Fruit fly (Drosophila melanogaster) whole organism, wandering third instar larva: Measurements from ENCODE around the gene Arf1.

ENCODE experiments used
- Abd-B ChIP-seq: fragments of >200 bp; optimal IDR thresholded peaks from 2 replicates; lab custom pipeline; 2017; ENCODE audit warnings: missing biosample characterization, missing genetic modification characterization
- CG32264 ChIP-seq: fragments of 200-800 bp; sonication (Bioruptor generic); optimal IDR thresholded peaks from 2 replicates; lab custom pipeline; 2016; ENCODE audit warnings: missing biosample characterization, missing genetic modification characterization
- CG9705 ChIP-seq: fragments of 200-800 bp; sonication (Bioruptor generic); optimal IDR thresholded peaks from 2 replicates; lab custom pipeline; 2018; ENCODE audit warnings: missing biosample characterization, mild to moderate bottlenecking, missing genetic modification characterization
- CrebA ChIP-seq: fragments of 200-800 bp; sonication (Bioruptor generic); optimal IDR thresholded peaks from 2 replicates; lab custom pipeline; 2016; ENCODE audit warnings: missing biosample characterization, mild to moderate bottlenecking, missing genetic modification characterization, borderline replicate concordance
- Dif ChIP-seq: fragments of 200-275, 200-300 bp; sonication (Bioruptor generic); optimal IDR thresholded peaks from 2 replicates; lab custom pipeline; 2018; ENCODE audit warnings: missing biosample characterization, missing genetic modification characterization; ENCODE audit not compliant: partially characterized antibody
- GATAd ChIP-seq: sonication (Bioruptor generic); optimal IDR thresholded peaks from 2 replicates; lab custom pipeline; 2016; ENCODE audit warnings: missing biosample characterization, missing genetic modification characterization
- HLH106 ChIP-seq: fragments of 200-800 bp; optimal IDR thresholded peaks from 3 replicates; lab custom pipeline; 2019; ENCODE audit warnings: missing biosample characterization, mild to moderate bottlenecking, missing genetic modification characterization, moderate library complexity
- Hnf4 ChIP-seq: fragments of 200-800 bp; sonication (Bioruptor generic); optimal IDR thresholded peaks from 2 replicates; lab custom pipeline; 2016; ENCODE audit warnings: missing biosample characterization, mild to moderate bottlenecking, missing genetic modification characterization
- Hr78 ChIP-seq: fragments of >200 bp; optimal IDR thresholded peaks from 2 replicates; lab custom pipeline; 2017; ENCODE audit warnings: missing biosample characterization, missing genetic modification characterization
- Hr83 ChIP-seq: fragments of 200-300 bp; sonication (Bioruptor generic); optimal IDR thresholded peaks from 2 replicates; lab custom pipeline; 2016; ENCODE audit warnings: missing biosample characterization, mild to moderate bottlenecking, missing genetic modification characterization, moderate library complexity; ENCODE audit not compliant: poor library complexity, severe bottlenecking
- Jra ChIP-seq: sonication (Bioruptor generic); optimal IDR thresholded peaks from 2 replicates; lab custom pipeline; 2016; ENCODE audit warnings: missing biosample characterization, missing genetic modification characterization
- Mio ChIP-seq: sonication (Bioruptor generic); optimal IDR thresholded peaks from 2 replicates; lab custom pipeline; 2016; ENCODE audit warnings: missing biosample characterization, missing genetic modification characterization
- Myc ChIP-seq: fragments of >200 bp; optimal IDR thresholded peaks from 2 replicates; lab custom pipeline; 2017
- N ChIP-seq: fragments of >200 bp; optimal IDR thresholded peaks from 2 replicates; lab custom pipeline; 2018; ENCODE audit warnings: missing biosample characterization, missing external identifiers, missing genetic modification characterization
- OdsH ChIP-seq: fragments of 200-800 bp; sonication (Bioruptor generic); optimal IDR thresholded peaks from 2 replicates; lab custom pipeline; 2016; ENCODE audit warnings: missing biosample characterization, mild to moderate bottlenecking, missing genetic modification characterization
- Rel ChIP-seq, 2 experiments: fragments of 200-800 bp; sonication (Bioruptor generic) in 1 of 2; optimal IDR thresholded peaks; 2 replicates in 1 of 2; 3 replicates in 1 of 2; lab custom pipeline; 2016 to 2019; ENCODE audit warnings: mild to moderate bottlenecking in 2 of 2, missing biosample characterization in 2 of 2, missing genetic modification characterization in 2 of 2, moderate library complexity in 1 of 2
- Sp1 ChIP-seq: fragments of 200-800 bp; sonication (Bioruptor generic); optimal IDR thresholded peaks from 3 replicates; lab custom pipeline; 2019; ENCODE audit warnings: missing biosample characterization, mild to moderate bottlenecking, missing genetic modification characterization, moderate library complexity
- Vsx2 ChIP-seq: fragments of 200-300, 225-300 bp; sonication (Bioruptor generic); optimal IDR thresholded peaks from 2 replicates; lab custom pipeline; 2018; ENCODE audit warnings: missing biosample characterization, missing genetic modification characterization; ENCODE audit not compliant: partially characterized antibody
- br ChIP-seq: fragments of 200-800 bp; sonication (Bioruptor generic); optimal IDR thresholded peaks from 2 replicates; lab custom pipeline; 2016; ENCODE audit warnings: missing biosample characterization, missing genetic modification characterization
- dl ChIP-seq, 2 experiments: fragments of 175-275, 200-275 bp in 1 of 2; fragments of 200-275 bp in 1 of 2; sonication (Bioruptor generic); optimal IDR thresholded peaks; lab custom pipeline; 2018; ENCODE audit warnings: mild to moderate bottlenecking in 2 of 2, missing biosample characterization in 2 of 2, missing genetic modification characterization in 2 of 2, moderate library complexity in 2 of 2; ENCODE audit not compliant: partially characterized antibody in 2 of 2, insufficient read depth in 1 of 2
- dmrt93B ChIP-seq: fragments of 200-800 bp; sonication (Bioruptor generic); optimal IDR thresholded peaks from 2 replicates; lab custom pipeline; 2018; ENCODE audit warnings: missing biosample characterization, mild to moderate bottlenecking, missing genetic modification characterization
- dsf ChIP-seq: sonication (Bioruptor generic); optimal IDR thresholded peaks from 2 replicates; lab custom pipeline; 2016; ENCODE audit warnings: missing biosample characterization, missing genetic modification characterization, borderline replicate concordance
- ey ChIP-seq: fragments of 200-800 bp; sonication (Bioruptor generic); optimal IDR thresholded peaks from 2 replicates; lab custom pipeline; 2016; ENCODE audit warnings: missing biosample characterization, missing genetic modification characterization
- fru ChIP-seq: fragments of 200-800 bp; sonication (Bioruptor generic); optimal IDR thresholded peaks from 3 replicates; lab custom pipeline; 2016; ENCODE audit warnings: missing biosample characterization, mild to moderate bottlenecking, missing genetic modification characterization
- lola ChIP-seq: fragments of >200 bp; optimal IDR thresholded peaks from 2 replicates; lab custom pipeline; 2017; ENCODE audit warnings: missing biosample characterization, missing genetic modification characterization
- psq ChIP-seq: fragments of 200-800 bp; sonication (Bioruptor generic); optimal IDR thresholded peaks from 3 replicates; lab custom pipeline; 2017; ENCODE audit warnings: missing biosample characterization, mild to moderate bottlenecking, missing genetic modification characterization, moderate library complexity
- rgr ChIP-seq: fragments of 200-800 bp; sonication (Bioruptor generic); optimal IDR thresholded peaks from 3 replicates; lab custom pipeline; 2016; ENCODE audit warnings: missing biosample characterization, mild to moderate bottlenecking, missing genetic modification characterization
- sv ChIP-seq: fragments of 200-800 bp; sonication (Bioruptor generic); optimal IDR thresholded peaks from 3 replicates; lab custom pipeline; 2016; ENCODE audit warnings: missing biosample characterization, missing genetic modification characterization
- tai ChIP-seq: sonication (Bioruptor generic); optimal IDR thresholded peaks from 2 replicates; lab custom pipeline; 2016; ENCODE audit warnings: missing biosample characterization, missing genetic modification characterization
- usp ChIP-seq: fragments of >200 bp; optimal IDR thresholded peaks from 2 replicates; lab custom pipeline; 2017; ENCODE audit warnings: missing biosample characterization, missing genetic modification characterization
- woc ChIP-seq: sonication (Bioruptor generic); optimal IDR thresholded peaks from 2 replicates; lab custom pipeline; 2016; ENCODE audit warnings: missing biosample characterization, mild to moderate bottlenecking, missing genetic modification characterization

Gene Arf1

dm6 chr3L:22871845-22872361 lies at the start of gene Arf1, which contains the start of gene CG11109:
TSS of gene Arf1 (minus strand) at chr3L:22872231.
TSS of gene CG11109 (plus strand) at chr3L:22872200.
- no peak for TF ChIP-seq Rel (GFP tag; optimal IDR thresholded peaks at IDR 0.05; lab: Kevin White, UChicago)
- TF ChIP-seq Rel (tag; optimal IDR thresholded peaks at IDR 0.05; lab: Kevin White, UChicago): peak; percentile 40
- TF ChIP-seq N (GFP tag; lab: Kevin White, UChicago): no peak
- TF ChIP-seq fru (GFP tag; lab: Kevin White, UChicago): peak; percentile 63
- TF ChIP-seq Sp1: peak; percentile 36
- TF ChIP-seq Myc: peak; percentile 44
- TF ChIP-seq rgr (GFP tag; lab: Kevin White, UChicago): peak; percentile 16
- no peak for TF ChIP-seq woc (GFP tag; lab: Kevin White, UChicago)
- no peak for TF ChIP-seq Vsx2 (GFP tag; lab: Kevin White, UChicago)
- peak; percentile 48 for TF ChIP-seq Jra (GFP tag; lab: Kevin White, UChicago)
- peak; percentile 60 for TF ChIP-seq Hr83 (GFP tag; lab: Kevin White, UChicago)

dm6 chr3L:22909914-22910541 lies 38.0 kb upstream of the Arf1 start, which contains the start of gene CG12768:
TSS of gene CG12768 (plus strand) at chr3L:22910491.
- TF ChIP-seq Jra (GFP tag; lab: Kevin White, UChicago): no peak
- TF ChIP-seq GATAd (GFP tag; lab: Kevin White, UChicago): no peak
- peak; percentile 52 for TF ChIP-seq HLH106 (tag; lab: Kevin White, UChicago)
- TF ChIP-seq Abd-B: no peak
- peak; percentile 45 for TF ChIP-seq dmrt93B
- peak; percentile 47 for TF ChIP-seq Vsx2 (GFP tag; lab: Kevin White, UChicago)
- peak; percentile 16 for TF ChIP-seq psq (GFP tag; lab: Kevin White, UChicago)
- peak; percentile 2 for TF ChIP-seq fru (GFP tag; lab: Kevin White, UChicago)
- TF ChIP-seq sv (GFP tag; lab: Kevin White, UChicago): no peak
- no peak for TF ChIP-seq Mio
- TF ChIP-seq Dif (GFP tag; lab: Kevin White, UChicago): peak; percentile 70
- no peak for TF ChIP-seq br (GFP tag; lab: Kevin White, UChicago)
- TF ChIP-seq tai (GFP tag; lab: Kevin White, UChicago): no peak
- peak; percentile 61 to 62 for TF ChIP-seq dl (GFP tag; optimal IDR thresholded peaks at IDR 0.05; lab: Kevin White, UChicago; ENCODE audit: insufficient read depth in 1 of 2, partially characterized antibody in 2 of 2)
- TF ChIP-seq Sp1: peak; percentile 54

dm6 chr3L:22909325-22909904 lies 37.4 kb upstream of the Arf1 start:
- TF ChIP-seq Sp1 (no peak), Rel (GFP tag; optimal IDR thresholded peaks at IDR 0.05; lab: Kevin White, UChicago) (no peak), Rel (tag; optimal IDR thresholded peaks at IDR 0.05; lab: Kevin White, UChicago) (no peak), Hnf4 (GFP tag; lab: Kevin White, UChicago) (no peak), N (GFP tag; lab: Kevin White, UChicago) (no peak), usp (GFP tag; lab: Kevin White, UChicago) (no peak), GATAd (GFP tag; lab: Kevin White, UChicago) (no peak), dsf (GFP tag; lab: Kevin White, UChicago) (no peak), ey (GFP tag; lab: Kevin White, UChicago) (no peak)
- TF ChIP-seq, all 38 proteins: peak for 0

- TF ChIP-seq dl (GFP tag; optimal IDR thresholded peaks at IDR 0.05; lab: Kevin White, UChicago; ENCODE audit: insufficient read depth in 1 of 2, partially characterized antibody in 2 of 2) (no peak), ey (GFP tag; lab: Kevin White, UChicago) (no peak), lola (GFP tag; lab: Kevin White, UChicago) (no peak), N (GFP tag; lab: Kevin White, UChicago) (no peak), tai (GFP tag; lab: Kevin White, UChicago) (no peak), CG32264 (no peak), sv (GFP tag; lab: Kevin White, UChicago) (no peak), Rel (GFP tag; optimal IDR thresholded peaks at IDR 0.05; lab: Kevin White, UChicago) (no peak), Rel (tag; optimal IDR thresholded peaks at IDR 0.05; lab: Kevin White, UChicago) (no peak), OdsH (GFP tag; lab: Kevin White, UChicago) (no peak), Abd-B (no peak), CrebA (GFP tag; lab: Kevin White, UChicago) (no peak), rgr (GFP tag; lab: Kevin White, UChicago) (no peak), Hr78 (GFP tag; lab: Kevin White, UChicago) (no peak), CG9705 (GFP tag; lab: Kevin White, UChicago) (no peak), Sp1 (no peak), usp (GFP tag; lab: Kevin White, UChicago) (no peak)
Measured at dm6 chr3L:22901612-22902011, 29.6 kb upstream of the Arf1 start, which contains the start of gene BoYb. TSS of gene BoYb (plus strand) at chr3L:22901912.
